Fruit fly (Drosophila melanogaster) whole organism, embryonic: Measurements from ENCODE around the gene CG6006.

ENCODE experiments used
- C15 ChIP-seq: fragments of 200-800 bp; sonication (Bioruptor generic); IDR thresholded peaks from 3 replicates; pipeline ENCODE4 v1.3.6; 2022; ENCODE audit warnings: missing biosample characterization, missing genetic modification characterization
- CG10431 ChIP-seq: fragments of 200-800 bp; sonication (Bioruptor generic); optimal IDR thresholded peaks from 3 replicates; lab custom pipeline; 2018; ENCODE audit warnings: missing biosample characterization, mild to moderate bottlenecking, missing genetic modification characterization
- CG10979 ChIP-seq: fragments of 200-800 bp; sonication (Bioruptor generic); optimal IDR thresholded peaks from 2 replicates; lab custom pipeline; 2018; ENCODE audit warnings: missing biosample characterization, mild to moderate bottlenecking, missing genetic modification characterization, moderate library complexity
- CG11398 ChIP-seq: fragments of 200-800 bp; sonication (Bioruptor generic); optimal IDR thresholded peaks from 2 replicates; lab custom pipeline; 2016; ENCODE audit warnings: missing biosample characterization, missing genetic modification characterization
- CG12391 ChIP-seq: fragments of 200-800 bp; sonication (Bioruptor generic); optimal IDR thresholded peaks from 3 replicates; lab custom pipeline; 2018; ENCODE audit warnings: missing biosample characterization, mild to moderate bottlenecking, missing genetic modification characterization, moderate library complexity
- CG13287 ChIP-seq: fragments of 200-800 bp; sonication (Bioruptor generic); IDR thresholded peaks from 2 replicates; pipeline ENCODE4 v1.3.6; 2022; ENCODE audit warnings: missing biosample characterization, missing genetic modification characterization; ENCODE audit not compliant: partially characterized antibody
- CG13296 ChIP-seq: fragments of 200-800 bp; sonication (Bioruptor generic); optimal IDR thresholded peaks from 3 replicates; lab custom pipeline; 2018; ENCODE audit warnings: missing biosample characterization, mild to moderate bottlenecking, missing genetic modification characterization
- CG15696 ChIP-seq: fragments of 200-800 bp; sonication (Bioruptor generic); optimal IDR thresholded peaks from 2 replicates; lab custom pipeline; 2019; ENCODE audit warnings: missing biosample characterization, mild to moderate bottlenecking, missing genetic modification characterization, moderate library complexity
- CG17568 ChIP-seq: fragments of 200-800 bp; sonication (Bioruptor generic); optimal IDR thresholded peaks from 2 replicates; lab custom pipeline; 2018; ENCODE audit warnings: missing biosample characterization, mild to moderate bottlenecking, missing genetic modification characterization, moderate library complexity
- CG17612 ChIP-seq: fragments of 200-800 bp; sonication (Bioruptor generic); IDR thresholded peaks from 2 replicates; pipeline ENCODE4 v1.3.6; 2022; ENCODE audit warnings: missing biosample characterization, missing genetic modification characterization
- CG2202 ChIP-seq: fragments of 200-800 bp; sonication (Bioruptor generic); optimal IDR thresholded peaks from 2 replicates; lab custom pipeline; 2018; ENCODE audit warnings: missing biosample characterization, mild to moderate bottlenecking, missing genetic modification characterization
- CG3407 ChIP-seq: fragments of 200-800 bp; sonication (Bioruptor generic); optimal IDR thresholded peaks from 2 replicates; lab custom pipeline; 2018; ENCODE audit warnings: missing biosample characterization, mild to moderate bottlenecking, missing genetic modification characterization
- CG3847 ChIP-seq: fragments of 200-800 bp; sonication (Bioruptor generic); IDR thresholded peaks from 2 replicates; pipeline ENCODE4 v1.3.6; 2022; ENCODE audit warnings: missing biosample characterization, missing genetic modification characterization
- CG4328 ChIP-seq: fragments of 200-800 bp; sonication (Bioruptor generic); optimal IDR thresholded peaks from 3 replicates; lab custom pipeline; 2017; ENCODE audit warnings: missing biosample characterization, missing genetic modification reagents, missing genetic modification characterization
- CG4404 ChIP-seq: fragments of 200-800 bp; sonication (Bioruptor generic); IDR thresholded peaks from 2 replicates; pipeline ENCODE4 v1.3.6; 2022; ENCODE audit warnings: missing biosample characterization, missing genetic modification characterization
- CG4617 ChIP-seq: fragments of 200-800 bp; sonication (Bioruptor generic); optimal IDR thresholded peaks from 3 replicates; lab custom pipeline; 2016; ENCODE audit warnings: missing biosample characterization, missing genetic modification characterization, borderline replicate concordance
- CG4730 ChIP-seq: fragments of 200-800 bp; sonication (Bioruptor generic); IDR thresholded peaks from 2 replicates; pipeline ENCODE4 v1.3.6; 2022; ENCODE audit warnings: missing biosample characterization, missing genetic modification characterization
- CG5953 ChIP-seq: fragments of 200-800 bp; sonication (Bioruptor generic); IDR thresholded peaks from 2 replicates; pipeline ENCODE4 v1.3.6; 2022; ENCODE audit warnings: missing biosample characterization, missing genetic modification characterization
- CG7928 ChIP-seq: fragments of 200-800 bp; sonication (Bioruptor generic); optimal IDR thresholded peaks from 2 replicates; lab custom pipeline; 2017; ENCODE audit warnings: missing biosample characterization, mild to moderate bottlenecking, missing genetic modification characterization
- CG7987 ChIP-seq: fragments of 200-800 bp; sonication (Bioruptor generic); optimal IDR thresholded peaks from 2 replicates; lab custom pipeline; 2018; ENCODE audit warnings: missing biosample characterization, mild to moderate bottlenecking, missing genetic modification characterization, moderate library complexity
- CG8290 ChIP-seq, 3 experiments: fragments of 200-800 bp; sonication (Bioruptor generic); optimal IDR thresholded peaks; 2 replicates each; lab custom pipeline; 2016 to 2019; ENCODE audit warnings: missing biosample characterization in 3 of 3, missing genetic modification characterization in 3 of 3, mild to moderate bottlenecking in 2 of 3, moderate library complexity in 1 of 3
- CrebB ChIP-seq: fragments of 200-800 bp; sonication (Bioruptor generic); optimal IDR thresholded peaks from 3 replicates; lab custom pipeline; 2018; ENCODE audit warnings: missing biosample characterization, mild to moderate bottlenecking, missing genetic modification characterization
- Dbx ChIP-seq: fragments of 200-800 bp; sonication (Bioruptor generic); IDR thresholded peaks from 3 replicates; pipeline ENCODE4 v1.3.6; 2022; ENCODE audit warnings: missing biosample characterization, missing genetic modification characterization
- Mrtf ChIP-seq: fragments of 200-800 bp; sonication (Bioruptor generic); IDR thresholded peaks from 3 replicates; pipeline ENCODE4 v1.3.6; 2022; ENCODE audit warnings: missing biosample characterization, missing genetic modification characterization
- NC2β ChIP-seq: fragments of 200-800 bp; sonication (Bioruptor generic); optimal IDR thresholded peaks from 2 replicates; lab custom pipeline; 2016; ENCODE audit warnings: missing biosample characterization, missing genetic modification characterization
- NfI ChIP-seq: fragments of 200-800 bp; sonication (Bioruptor generic); optimal IDR thresholded peaks from 3 replicates; lab custom pipeline; 2018; ENCODE audit warnings: missing biosample characterization, mild to moderate bottlenecking, missing genetic modification characterization, moderate library complexity
- Sox100B ChIP-seq: fragments of 200-800 bp; sonication (Bioruptor generic); optimal IDR thresholded peaks from 3 replicates; lab custom pipeline; 2018; ENCODE audit warnings: missing biosample characterization, mild to moderate bottlenecking, missing genetic modification characterization
- ab ChIP-seq: fragments of 200-800 bp; sonication (Bioruptor generic); optimal IDR thresholded peaks from 2 replicates; lab custom pipeline; 2016; ENCODE audit warnings: missing biosample characterization, missing genetic modification characterization
- az2 ChIP-seq: fragments of 200-800 bp; sonication (Bioruptor generic); optimal IDR thresholded peaks from 3 replicates; lab custom pipeline; 2016; ENCODE audit warnings: missing biosample characterization, missing genetic modification characterization
- danr ChIP-seq: fragments of 200-800 bp; sonication (Bioruptor generic); IDR thresholded peaks from 2 replicates; pipeline ENCODE4 v1.3.6; 2022; ENCODE audit warnings: missing biosample characterization, missing genetic modification characterization
- dati ChIP-seq: fragments of 200-800 bp; sonication (Bioruptor generic); IDR thresholded peaks from 2 replicates; pipeline ENCODE4 v1.3.6; 2022; ENCODE audit warnings: missing biosample characterization, missing genetic modification characterization
- fd64A ChIP-seq: fragments of 200-800 bp; sonication (Bioruptor generic); optimal IDR thresholded peaks from 3 replicates; lab custom pipeline; 2018; ENCODE audit warnings: missing biosample characterization, mild to moderate bottlenecking, missing genetic modification characterization
- gfzf ChIP-seq: fragments of 200-800 bp; sonication (Bioruptor generic); optimal IDR thresholded peaks from 2 replicates; lab custom pipeline; 2016; ENCODE audit warnings: missing biosample characterization, mild to moderate bottlenecking, missing genetic modification characterization, moderate library complexity
- ham ChIP-seq: fragments of 200-800 bp; sonication (Bioruptor generic); IDR thresholded peaks from 2 replicates; pipeline ENCODE4 v1.3.6; 2022; ENCODE audit warnings: missing biosample characterization, missing genetic modification characterization
- hbn ChIP-seq: fragments of 200-800 bp; sonication (Bioruptor generic); IDR thresholded peaks from 2 replicates; pipeline ENCODE4 v1.3.6; 2022; ENCODE audit warnings: missing biosample characterization, missing genetic modification characterization; ENCODE audit not compliant: partially characterized antibody
- jigr1 ChIP-seq: fragments of 200-800 bp; sonication (Bioruptor generic); IDR thresholded peaks from 3 replicates; pipeline ENCODE4 v1.3.6; 2022; ENCODE audit warnings: missing biosample characterization, missing genetic modification characterization
- lmd ChIP-seq: fragments of 200-800 bp; sonication (Bioruptor generic); IDR thresholded peaks from 2 replicates; pipeline ENCODE4 v1.3.6; 2022; ENCODE audit warnings: missing biosample characterization, missing genetic modification characterization
- lola ChIP-seq, 3 experiments: fragments of >200 bp in 2 of 3; fragments of 200-800 bp in 1 of 3; sonication (Bioruptor generic) in 1 of 3; optimal IDR thresholded peaks; 2 replicates each; lab custom pipeline; 2017 to 2019; ENCODE audit warnings: missing biosample characterization in 3 of 3, missing genetic modification characterization in 3 of 3, mild to moderate bottlenecking in 1 of 3, moderate library complexity in 1 of 3
- mld ChIP-seq: fragments of 200-800 bp; sonication (Bioruptor generic); IDR thresholded peaks from 3 replicates; pipeline ENCODE4 v1.3.6; 2022; ENCODE audit warnings: missing biosample characterization, missing genetic modification characterization; ENCODE audit not compliant: partially characterized antibody
- pita ChIP-seq: fragments of 200-800 bp; sonication (Bioruptor generic); optimal IDR thresholded peaks from 2 replicates; lab custom pipeline; 2017; ENCODE audit warnings: missing biosample characterization, mild to moderate bottlenecking, missing genetic modification characterization
- pnt ChIP-seq: fragments of 200-800 bp; sonication (Bioruptor generic); optimal IDR thresholded peaks from 3 replicates; lab custom pipeline; 2016; ENCODE audit warnings: missing biosample characterization, missing genetic modification characterization
- salm ChIP-seq: fragments of 200-800 bp; sonication (Bioruptor generic); optimal IDR thresholded peaks from 2 replicates; lab custom pipeline; 2018; ENCODE audit warnings: missing biosample characterization, mild to moderate bottlenecking, missing genetic modification characterization
- so ChIP-seq: fragments of 200-800 bp; sonication (Bioruptor generic); IDR thresholded peaks from 3 replicates; pipeline ENCODE4 v1.3.6; 2022; ENCODE audit warnings: missing biosample characterization, missing genetic modification characterization
- stc ChIP-seq: fragments of 200-800 bp; sonication (Bioruptor generic); IDR thresholded peaks from 2 replicates; pipeline ENCODE4 v1.3.6; 2022; ENCODE audit warnings: missing biosample characterization, missing genetic modification characterization
- tap ChIP-seq: fragments of 200-800 bp; optimal IDR thresholded peaks from 3 replicates; lab custom pipeline; 2019; ENCODE audit warnings: missing biosample characterization, mild to moderate bottlenecking, missing genetic modification characterization, moderate library complexity
- tna ChIP-seq: fragments of 200-800 bp; sonication (Bioruptor generic); IDR thresholded peaks from 2 replicates; pipeline ENCODE4 v1.3.6; 2022; ENCODE audit warnings: missing biosample characterization, missing genetic modification characterization; ENCODE audit not compliant: partially characterized antibody
- tup ChIP-seq: fragments of 200-800 bp; sonication (Bioruptor generic); optimal IDR thresholded peaks from 2 replicates; lab custom pipeline; 2016; ENCODE audit warnings: missing biosample characterization, mild to moderate bottlenecking, missing genetic modification characterization, moderate library complexity
- wek ChIP-seq: fragments of 200-800 bp; sonication (Bioruptor generic); optimal IDR thresholded peaks from 3 replicates; lab custom pipeline; 2018; ENCODE audit warnings: missing biosample characterization, mild to moderate bottlenecking, missing genetic modification characterization, moderate library complexity
- zfh1 ChIP-seq: fragments of 200-800 bp; sonication (Bioruptor generic); IDR thresholded peaks from 3 replicates; pipeline ENCODE4 v1.3.6; 2022; ENCODE audit warnings: missing biosample characterization, missing genetic modification characterization

CG6006 gene

DNA sequence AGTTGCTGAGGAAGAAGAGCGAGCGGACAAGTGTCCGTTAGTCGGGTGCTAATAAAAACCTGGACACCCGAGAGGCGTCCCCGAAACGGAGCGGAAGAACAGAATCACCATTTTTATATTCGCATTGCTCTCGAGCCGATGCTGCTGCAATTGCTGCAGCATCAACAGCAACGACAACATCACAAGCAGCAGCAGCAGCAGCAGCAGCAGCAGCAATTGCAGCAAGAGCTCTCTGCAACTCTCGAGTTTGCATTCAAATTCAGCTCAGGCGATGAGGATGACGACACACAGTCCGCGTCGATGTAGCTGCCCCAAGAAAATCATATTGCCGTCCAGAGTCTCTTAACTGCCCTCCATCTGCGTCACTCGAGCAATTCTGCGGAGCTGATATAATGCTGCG lies 51.4 kb downstream of the CG6006 start (continued):
- TF ChIP-seq so (GFP tag; lab: Robert Waterston, UW) (0 out of 3 replicates have a peak, but pooled peaks have one; percentile 17), CG8290 (GFP tag; optimal IDR thresholded peaks at IDR 0.05; lab: Kevin White, UChicago) (no peak), CG8290 (tag; optimal IDR thresholded peaks at IDR 0.05; lab: Kevin White, UChicago) (peak in 1 of 2 experiments; percentile 30), ab (GFP tag; lab: Kevin White, UChicago) (no peak), NC2β (GFP tag; lab: Kevin White, UChicago) (no peak), CG3847 (0 out of 2 replicates have a peak, but pooled peaks have one; percentile 18), CG4730 (GFP tag; lab: Robert Waterston, UW) (no peak), NfI (peak; percentile 16), lmd (GFP tag; lab: Robert Waterston, UW) (0 out of 2 replicates have a peak, but pooled peaks have one; percentile 22), fd64A (peak; percentile 49), CrebB (tag; lab: Kevin White, UChicago) (peak; percentile 6), zfh1 (GFP tag; lab: Robert Waterston, UW) (0 out of 3 replicates have a peak, but pooled peaks have one; percentile 6), mld (GFP tag; lab: Robert Waterston, UW) (no peak), lola (GFP tag; optimal IDR thresholded peaks at IDR 0.05; lab: Kevin White, UChicago) (peak in 1 of 3 experiments; percentile 55), pita (GFP tag; lab: Kevin White, UChicago) (no peak), salm (tag; lab: Kevin White, UChicago) (no peak), CG13287 (no peak)
- TF ChIP-seq, all 482 proteins: peak for 31

DNA sequence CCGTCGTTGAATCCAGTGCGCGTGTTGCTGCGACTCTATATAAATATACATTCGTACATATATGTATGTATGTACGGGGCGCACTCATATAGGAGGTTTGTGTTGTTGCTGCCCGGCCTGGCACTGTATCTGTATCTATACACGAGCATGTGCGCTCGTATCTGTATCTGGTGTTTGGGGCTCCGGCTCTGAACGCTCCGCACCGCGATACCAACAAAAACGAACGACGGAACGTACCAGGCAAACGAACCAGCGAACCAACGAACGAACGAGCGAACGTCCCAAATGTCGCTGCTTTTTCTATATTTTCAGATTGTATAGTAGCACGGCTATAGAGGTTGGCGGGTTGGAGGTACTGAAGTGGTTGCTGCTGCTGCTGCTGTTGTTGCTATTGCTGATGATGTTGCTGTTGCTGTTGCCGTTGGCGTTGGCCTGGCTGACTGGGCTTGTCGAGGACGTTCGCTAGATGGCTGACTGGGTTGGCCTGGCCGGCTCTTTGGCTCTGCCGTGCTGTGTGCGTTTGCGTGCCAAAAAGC lies 52.4 kb downstream of the CG6006 start:
- TF ChIP-seq CG4404 (GFP tag; lab: Robert Waterston, UW) (no peak), CG13296 (GFP tag; lab: Kevin White, UChicago) (peak; percentile 37), CG11398 (GFP tag; lab: Kevin White, UChicago) (no peak), CG2202 (tag; lab: Kevin White, UChicago) (no peak), pnt (GFP tag; lab: Kevin White, UChicago) (no peak), CG10979 (no peak), danr (GFP tag; lab: Robert Waterston, UW) (no peak), ham (no peak), Dbx (GFP tag; lab: Robert Waterston, UW) (peak; percentile 37; the same call in 1 of the 3 replicates), CG4328 (GFP tag; lab: Kevin White, UChicago) (no peak), stc (GFP tag; lab: Robert Waterston, UW) (no peak; the same call in 1 of the 2 replicates), CG3407 (no peak), C15 (GFP tag; lab: Robert Waterston, UW) (0 out of 3 replicates have a peak, but pooled peaks have one; percentile 12), hbn (no peak), wek (no peak), CG10431 (GFP tag; lab: Kevin White, UChicago) (no peak), jigr1 (GFP tag; lab: Robert Waterston, UW) (no peak), NC2β (GFP tag; lab: Kevin White, UChicago) (no peak), gfzf (GFP tag; lab: Kevin White, UChicago) (no peak), Mrtf (no peak), tup (GFP tag; lab: Kevin White, UChicago) (no peak), CG7928 (no peak), CG5953 (GFP tag; lab: Robert Waterston, UW) (no peak), CG17612 (GFP tag; lab: Robert Waterston, UW) (no peak), tna (GFP tag; lab: Robert Waterston, UW) (0 out of 2 replicates have a peak, but pooled peaks have one; percentile 9), Sox100B (GFP tag; lab: Kevin White, UChicago) (no peak), dati (GFP tag; lab: Robert Waterston, UW) (no peak), az2 (GFP tag; lab: Kevin White, UChicago) (no peak), tap (tag; lab: Kevin White, UChicago) (no peak), CG7987 (GFP tag; lab: Kevin White, UChicago) (peak; percentile 43), CG17568 (GFP tag; lab: Kevin White, UChicago) (no peak), CG15696 (tag; lab: Kevin White, UChicago) (no peak), CG12391 (tag; lab: Kevin White, UChicago) (no peak), CG4617 (GFP tag; lab: Kevin White, UChicago) (no peak)
